Worm (Caenorhabditis elegans) whole organism, late embryonic: ENCODE data around the gene srh-245.

Experiments
- ceh-19 ChIP-seq: fragments of 200-800 bp; sonication (Bioruptor generic); optimal IDR thresholded peaks from 2 replicates; lab custom pipeline; 2018; ENCODE audit warnings: mild to moderate bottlenecking, missing genetic modification characterization, missing compliant biosample characterization
- ceh-22 ChIP-seq: sonication (generic microtip); optimal IDR thresholded peaks from 2 replicates; lab custom pipeline; 2017; ENCODE audit warnings: missing biosample characterization, missing genetic modification characterization
- npax-4 ChIP-seq: sonication (generic microtip); optimal IDR thresholded peaks from 2 replicates; lab custom pipeline; 2016; ENCODE audit warnings: missing genetic modification characterization, missing compliant biosample characterization
- pqm-1 ChIP-seq: sonication (generic microtip); optimal IDR thresholded peaks from 2 replicates; lab custom pipeline; 2016; ENCODE audit warnings: missing genetic modification characterization, missing compliant biosample characterization

DNA sequence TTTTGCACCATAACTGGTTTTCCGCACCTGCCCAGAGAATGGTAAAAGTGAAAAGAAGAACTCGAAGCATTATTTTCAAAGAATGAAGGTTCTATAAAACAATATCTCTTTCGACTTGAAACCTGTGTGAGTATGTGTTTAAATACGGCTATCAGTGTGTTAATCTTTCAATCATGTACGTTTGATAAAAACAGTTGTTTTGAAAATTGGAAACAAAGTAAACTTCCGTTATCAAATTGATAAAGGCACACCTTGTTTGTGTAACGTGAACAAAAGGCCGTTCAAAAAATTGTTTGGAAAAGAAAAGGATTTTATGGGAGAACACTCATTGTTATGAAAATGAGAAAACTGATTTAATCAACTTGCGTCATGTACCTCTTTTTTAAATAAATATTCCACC is 29.4 kb downstream of the srh-245 start, which contains the start of gene F48G7.7:
- TF ChIP-seq pqm-1 (no peak), ceh-19 (GFP tag; lab: Kevin White, UChicago) (no peak), ceh-22 (tag; lab: Kevin White, UChicago) (no peak), npax-4 (tag; lab: Kevin White, UChicago) (no peak)
